Worm (Caenorhabditis elegans): ENCODE results near the gene M176.11.
A peak's percentile ranks its signal among the peaks of the same experiment; 100 is the strongest.

ce11 chrII:9418843-9419532 is 3.1 kb upstream of the M176.11 start:
- TF ChIP-seq pha-4 (tag; optimal IDR thresholded peaks at IDR 0.05) (peak; percentile 13), pqm-1 (tag; optimal IDR thresholded peaks at IDR 0.05) (peak; percentile 55)
